Worm (Caenorhabditis elegans) whole organism, L4 larva: ENCODE results near the gene K11H12.6.
A peak's percentile ranks its signal among the peaks of the same experiment; 100 is the strongest.

Experiments used
- R02D3.7 ChIP-seq: fragments of 150-350 bp; sonication (generic microtip); optimal IDR thresholded peaks from 3 replicates; lab custom pipeline; 2014; ENCODE audit warnings: missing biosample characterization, missing genetic modification characterization
- Y75B8A.6 ChIP-seq: fragments of 200-800 bp; sonication (Bioruptor generic); IDR thresholded peaks from 2 replicates; pipeline ENCODE4 v1.3.6; 2022; ENCODE audit warnings: missing genetic modification reagents, missing genetic modification characterization, missing compliant biosample characterization
- aly-2 ChIP-seq: sonication (generic microtip); optimal IDR thresholded peaks from 2 replicates; lab custom pipeline; 2018; ENCODE audit warnings: missing biosample characterization, missing genetic modification characterization
- ama-1 ChIP-seq: fragments of 150-350 bp; optimal IDR thresholded peaks from 2 replicates; lab custom pipeline; 2014; ENCODE audit warnings: inconsistent platforms, mixed read lengths
- ceh-32 ChIP-seq: sonication (generic microtip); optimal IDR thresholded peaks from 2 replicates; lab custom pipeline; 2016; ENCODE audit warnings: mild to moderate bottlenecking, missing genetic modification characterization, missing compliant biosample characterization; ENCODE audit not compliant: poor library complexity
- ceh-82 ChIP-seq: sonication (generic microtip); optimal IDR thresholded peaks from 2 replicates; lab custom pipeline; 2017; ENCODE audit warnings: missing biosample characterization, missing genetic modification characterization
- madf-5 ChIP-seq, 2 experiments: fragments of 200-800 bp; sonication (Bioruptor generic); IDR thresholded peaks; 2 replicates each; pipeline ENCODE4 v1.3.6; 2022; ENCODE audit warnings: missing compliant biosample characterization in 2 of 2, missing genetic modification characterization in 2 of 2
- nhr-11 ChIP-seq: fragments of 150-350 bp; optimal IDR thresholded peaks from 2 replicates; lab custom pipeline; 2014; ENCODE audit warnings: missing biosample characterization, missing genetic modification characterization
- nhr-77 ChIP-seq: fragments of 150-350 bp; optimal IDR thresholded peaks from 2 replicates; lab custom pipeline; 2014; ENCODE audit warnings: missing biosample characterization, missing genetic modification characterization
- pha-4 ChIP-seq, 2 experiments: fragments of 150-350 bp in 1 of 2; fragments of 200-800 bp in 1 of 2; sonication (Bioruptor generic) in 1 of 2; IDR thresholded peaks in 1 of 2; optimal IDR thresholded peaks in 1 of 2; 2 replicates each; pipeline versions ENCODE4 v1.3.6 to Lab custom; 2014 to 2022; ENCODE audit warnings: missing genetic modification characterization in 2 of 2, missing genetic modification reagents in 2 of 2, missing biosample characterization in 1 of 2, missing compliant biosample characterization in 1 of 2

DNA sequence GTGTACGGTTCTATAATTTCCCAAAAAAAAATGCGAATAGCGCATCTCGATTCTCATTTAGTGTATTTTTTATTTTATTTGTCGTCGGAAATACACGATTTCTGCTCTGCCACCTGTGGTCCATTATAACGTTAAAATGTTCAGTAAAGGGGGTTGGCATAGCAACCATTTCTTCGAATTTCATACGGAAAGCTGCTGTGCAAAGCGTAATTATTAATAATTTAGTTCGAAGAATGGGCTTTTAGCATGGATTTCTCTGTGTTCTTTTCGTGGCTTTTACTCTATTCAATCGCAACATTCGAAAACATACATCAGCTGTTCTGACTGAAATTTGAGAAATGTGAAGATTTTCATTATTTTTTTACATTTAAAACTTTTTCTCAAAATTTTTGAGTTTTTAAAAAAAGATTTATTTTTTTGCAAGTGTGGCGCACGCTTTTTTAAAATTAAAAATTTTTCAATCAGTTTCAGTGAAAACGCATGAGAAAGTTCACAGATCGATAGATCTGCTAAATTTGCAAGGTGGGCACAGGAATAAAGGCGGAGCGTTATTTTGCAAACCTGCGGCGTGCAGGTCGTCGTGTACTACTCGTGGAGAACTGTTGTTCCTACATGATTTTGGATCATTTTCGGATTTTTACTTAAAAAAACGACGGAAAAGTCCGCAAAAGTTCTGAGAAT, 8.5 kb upstream of the K11H12.6 start:
- no peak for TF ChIP-seq aly-2 (tag; lab: Kevin White, UChicago)
- no peak for TF ChIP-seq ceh-32 (tag; lab: Kevin White, UChicago)
- TF ChIP-seq nhr-77 (tag; lab: Kevin White, UChicago) = no peak
- no peak for TF ChIP-seq Y75B8A.6 (GFP tag; lab: Robert Waterston, UW)
- TF ChIP-seq ama-1 = peak; percentile 69
- no peak for TF ChIP-seq nhr-11
- TF ChIP-seq pha-4 (GFP tag; IDR thresholded peaks at IDR 0.05; lab: Robert Waterston, UW) = no peak
- no peak for TF ChIP-seq pha-4 (tag; optimal IDR thresholded peaks at IDR 0.05; lab: Kevin White, UChicago)
- no peak for TF ChIP-seq ceh-82 (tag; lab: Kevin White, UChicago)
- no peak for TF ChIP-seq R02D3.7 (tag; lab: Kevin White, UChicago)
- TF ChIP-seq madf-5 (GFP tag; IDR thresholded peaks at IDR 0.05; lab: Robert Waterston, UW) = no peak
